Fruit fly (Drosophila melanogaster) whole organism, embryonic: ENCODE measurements around the gene sau.
A peak's percentile ranks its signal among the peaks of the same experiment; 100 is the strongest.

ENCODE experiments used
- Blimp-1 ChIP-seq: fragments of 200-800 bp; sonication (Bioruptor generic); optimal IDR thresholded peaks from 3 replicates; lab custom pipeline; 2018; ENCODE audit warnings: missing biosample characterization, missing genetic modification characterization, mild to moderate bottlenecking, moderate library complexity, missing genetic modification reagents
- CG10565 ChIP-seq: fragments of 200-800 bp; sonication (Bioruptor generic); optimal IDR thresholded peaks from 3 replicates; lab custom pipeline; 2016; ENCODE audit warnings: missing biosample characterization, mild to moderate bottlenecking, missing genetic modification characterization
- CG11504 ChIP-seq: fragments of 200-800 bp; sonication (Bioruptor generic); optimal IDR thresholded peaks from 3 replicates; lab custom pipeline; 2019; ENCODE audit warnings: missing biosample characterization, mild to moderate bottlenecking, missing genetic modification characterization, moderate library complexity
- CG11560 ChIP-seq: fragments of 200-800 bp; sonication (Bioruptor generic); IDR thresholded peaks from 3 replicates; pipeline ENCODE4 v1.3.6; 2022; ENCODE audit warnings: missing biosample characterization, missing genetic modification characterization
- CG11723 ChIP-seq: fragments of 200-800 bp; sonication (Bioruptor generic); optimal IDR thresholded peaks from 2 replicates; lab custom pipeline; 2017; ENCODE audit warnings: missing biosample characterization, mild to moderate bottlenecking, missing genetic modification characterization
- CG12155 ChIP-seq: fragments of 200-800 bp; sonication (Bioruptor generic); optimal IDR thresholded peaks from 3 replicates; lab custom pipeline; 2016; ENCODE audit warnings: missing biosample characterization, missing genetic modification characterization
- CG12942 ChIP-seq: fragments of 200-800 bp; sonication (Bioruptor generic); optimal IDR thresholded peaks from 3 replicates; lab custom pipeline; 2016; ENCODE audit warnings: missing biosample characterization, missing genetic modification characterization
- CG13296 ChIP-seq: fragments of 200-800 bp; sonication (Bioruptor generic); optimal IDR thresholded peaks from 3 replicates; lab custom pipeline; 2018; ENCODE audit warnings: missing biosample characterization, mild to moderate bottlenecking, missing genetic modification characterization
- CG14014 ChIP-seq: fragments of 200-800 bp; sonication (Bioruptor generic); IDR thresholded peaks from 2 replicates; pipeline ENCODE4 v1.3.6; 2022; ENCODE audit warnings: missing biosample characterization, missing genetic modification characterization
- CG15011 ChIP-seq: fragments of 200-800 bp; sonication (Bioruptor generic); optimal IDR thresholded peaks from 3 replicates; lab custom pipeline; 2018; ENCODE audit warnings: missing biosample characterization, mild to moderate bottlenecking, missing genetic modification characterization
- CG17328 ChIP-seq: fragments of 200-800 bp; sonication (Bioruptor generic); IDR thresholded peaks from 2 replicates; pipeline ENCODE4 v1.3.6; 2022; ENCODE audit warnings: missing biosample characterization, missing genetic modification characterization
- CG18476 ChIP-seq: fragments of 200-800 bp; sonication (Bioruptor generic); optimal IDR thresholded peaks from 2 replicates; lab custom pipeline; 2016; ENCODE audit warnings: missing biosample characterization, mild to moderate bottlenecking, missing genetic modification characterization
- CG18764 ChIP-seq: fragments of 200-800 bp; sonication (Bioruptor generic); optimal IDR thresholded peaks from 3 replicates; lab custom pipeline; 2016; ENCODE audit warnings: missing biosample characterization, missing genetic modification characterization
- CG2678 ChIP-seq: fragments of 200-800 bp; sonication (Bioruptor generic); optimal IDR thresholded peaks from 3 replicates; lab custom pipeline; 2019; ENCODE audit warnings: missing biosample characterization, mild to moderate bottlenecking, missing genetic modification characterization, moderate library complexity
- CG4404 ChIP-seq: fragments of 200-800 bp; sonication (Bioruptor generic); IDR thresholded peaks from 2 replicates; pipeline ENCODE4 v1.3.6; 2022; ENCODE audit warnings: missing biosample characterization, missing genetic modification characterization
- CG8290 ChIP-seq, 3 experiments: fragments of 200-800 bp; sonication (Bioruptor generic); optimal IDR thresholded peaks; 2 replicates each; lab custom pipeline; 2016 to 2019; ENCODE audit warnings: missing biosample characterization in 3 of 3, missing genetic modification characterization in 3 of 3, mild to moderate bottlenecking in 2 of 3, moderate library complexity in 1 of 3
- CG9727 ChIP-seq: fragments of 200-800 bp; sonication (Bioruptor generic); optimal IDR thresholded peaks from 3 replicates; lab custom pipeline; 2017; ENCODE audit warnings: missing biosample characterization, mild to moderate bottlenecking, missing genetic modification characterization
- CG9932 ChIP-seq: fragments of 200-800 bp; sonication (Bioruptor generic); IDR thresholded peaks from 2 replicates; pipeline ENCODE4 v1.3.6; 2022; ENCODE audit warnings: missing biosample characterization, missing genetic modification characterization
- Camta ChIP-seq: fragments of 200-800 bp; sonication (Bioruptor generic); optimal IDR thresholded peaks from 2 replicates; lab custom pipeline; 2016; ENCODE audit warnings: missing biosample characterization, missing genetic modification characterization
- D ChIP-seq, 2 experiments: fragments of 200-800 bp in 1 of 2; fragments of >200 bp in 1 of 2; sonication (Bioruptor generic) in 1 of 2; optimal IDR thresholded peaks; 2 replicates in 1 of 2; 3 replicates in 1 of 2; lab custom pipeline; 2017; ENCODE audit warnings: mild to moderate bottlenecking in 1 of 2, missing biosample characterization in 1 of 2, missing genetic modification characterization in 1 of 2, missing genetic modification reagents in 1 of 2
- Doc2 ChIP-seq: fragments of 200-800 bp; sonication (Bioruptor generic); IDR thresholded peaks from 2 replicates; pipeline ENCODE4 v1.3.6; 2022; ENCODE audit warnings: missing biosample characterization, missing genetic modification characterization
- Elba2 ChIP-seq: fragments of 200-800 bp; sonication (Bioruptor generic); optimal IDR thresholded peaks from 3 replicates; lab custom pipeline; 2016; ENCODE audit warnings: missing biosample characterization, missing genetic modification characterization
- Hey ChIP-seq: fragments of 200-800 bp; sonication (Bioruptor generic); optimal IDR thresholded peaks from 3 replicates; lab custom pipeline; 2018; ENCODE audit warnings: missing biosample characterization, mild to moderate bottlenecking, missing genetic modification characterization
- MESR4 ChIP-seq: fragments of 200-800 bp; sonication (Bioruptor generic); optimal IDR thresholded peaks from 2 replicates; lab custom pipeline; 2018; ENCODE audit warnings: missing biosample characterization, mild to moderate bottlenecking, missing genetic modification characterization, moderate library complexity
- NC2β ChIP-seq: fragments of 200-800 bp; sonication (Bioruptor generic); optimal IDR thresholded peaks from 2 replicates; lab custom pipeline; 2016; ENCODE audit warnings: missing biosample characterization, missing genetic modification characterization
- Xrp1 ChIP-seq: fragments of 200-800 bp; sonication (Bioruptor generic); IDR thresholded peaks from 2 replicates; pipeline ENCODE4 v1.3.6; 2022; ENCODE audit warnings: missing biosample characterization, missing genetic modification characterization
- YL-1 ChIP-seq: fragments of 200-800 bp; sonication (Bioruptor generic); optimal IDR thresholded peaks from 3 replicates; lab custom pipeline; 2017; ENCODE audit warnings: missing biosample characterization, mild to moderate bottlenecking, missing genetic modification characterization
- abd-A ChIP-seq: fragments of 200-800 bp; sonication (Bioruptor generic); optimal IDR thresholded peaks from 3 replicates; lab custom pipeline; 2019; ENCODE audit warnings: missing biosample characterization, mild to moderate bottlenecking, missing genetic modification characterization, moderate library complexity
- ash1 ChIP-seq: fragments of 200-800 bp; sonication (Bioruptor generic); optimal IDR thresholded peaks from 2 replicates; lab custom pipeline; 2018; ENCODE audit warnings: missing biosample characterization, mild to moderate bottlenecking, missing genetic modification characterization
- cas ChIP-seq: fragments of 200-800 bp; sonication (Bioruptor generic); IDR thresholded peaks from 2 replicates; pipeline ENCODE4 v1.3.6; 2022; ENCODE audit warnings: missing biosample characterization, missing genetic modification characterization
- crc ChIP-seq: fragments of 200-800 bp; sonication (Bioruptor generic); optimal IDR thresholded peaks from 2 replicates; lab custom pipeline; 2016; ENCODE audit warnings: missing biosample characterization, missing genetic modification characterization
- ftz-f1 ChIP-seq: fragments of 200-800 bp; sonication (Bioruptor generic); optimal IDR thresholded peaks from 2 replicates; lab custom pipeline; 2016; ENCODE audit warnings: missing biosample characterization, missing genetic modification characterization
- grau ChIP-seq: fragments of 200-800 bp; optimal IDR thresholded peaks from 3 replicates; lab custom pipeline; 2019; ENCODE audit warnings: missing biosample characterization, mild to moderate bottlenecking, missing genetic modification characterization, moderate library complexity
- insv ChIP-seq, 2 experiments: fragments of 200-800 bp; sonication (Bioruptor generic); optimal IDR thresholded peaks; 3 replicates each; lab custom pipeline; 2016 to 2018; ENCODE audit warnings: missing biosample characterization in 2 of 2, missing genetic modification characterization in 2 of 2
- inv ChIP-seq: fragments of 200-800 bp; sonication (Bioruptor generic); IDR thresholded peaks from 2 replicates; pipeline ENCODE4 v1.3.6; 2022; ENCODE audit warnings: missing biosample characterization, missing genetic modification characterization; ENCODE audit not compliant: partially characterized antibody
- kay ChIP-seq: fragments of 200-800 bp; sonication (Bioruptor generic); optimal IDR thresholded peaks from 2 replicates; lab custom pipeline; 2016; ENCODE audit warnings: missing biosample characterization, missing genetic modification characterization
- ken ChIP-seq: fragments of 200-800 bp; sonication (Bioruptor generic); IDR thresholded peaks from 3 replicates; pipeline ENCODE4 v1.3.6; 2022; ENCODE audit warnings: missing biosample characterization, missing genetic modification characterization
- klu ChIP-seq: fragments of 200-800 bp; sonication (Bioruptor generic); IDR thresholded peaks from 2 replicates; pipeline ENCODE4 v1.3.6; 2022; ENCODE audit warnings: missing biosample characterization, missing genetic modification characterization
- pho ChIP-seq: fragments of 200-800 bp; sonication (Bioruptor generic); optimal IDR thresholded peaks from 2 replicates; lab custom pipeline; 2016; ENCODE audit warnings: missing biosample characterization, missing genetic modification characterization
- pita ChIP-seq: fragments of 200-800 bp; sonication (Bioruptor generic); optimal IDR thresholded peaks from 2 replicates; lab custom pipeline; 2017; ENCODE audit warnings: missing biosample characterization, mild to moderate bottlenecking, missing genetic modification characterization
- sisA ChIP-seq: fragments of 200-800 bp; sonication (Bioruptor generic); IDR thresholded peaks from 2 replicates; pipeline ENCODE4 v1.3.6; 2022; ENCODE audit warnings: missing biosample characterization, missing genetic modification characterization
- ssp ChIP-seq: fragments of 200-800 bp; sonication (Bioruptor generic); IDR thresholded peaks from 2 replicates; pipeline ENCODE4 v1.3.6; 2022; ENCODE audit warnings: missing biosample characterization, missing genetic modification characterization
- sug ChIP-seq: fragments of 200-800 bp; optimal IDR thresholded peaks from 2 replicates; lab custom pipeline; 2019; ENCODE audit warnings: missing biosample characterization, mild to moderate bottlenecking, missing genetic modification characterization, moderate library complexity
- tin ChIP-seq: fragments of 200-800 bp; sonication (Bioruptor generic); optimal IDR thresholded peaks from 3 replicates; lab custom pipeline; 2016; ENCODE audit warnings: missing biosample characterization, missing genetic modification characterization
- tll ChIP-seq, 2 experiments: fragments of 200-800 bp in 1 of 2; fragments of >200 bp in 1 of 2; sonication (Bioruptor generic) in 1 of 2; optimal IDR thresholded peaks; 2 replicates each; lab custom pipeline; 2017 to 2019; ENCODE audit warnings: missing biosample characterization in 2 of 2, missing genetic modification characterization in 2 of 2, mild to moderate bottlenecking in 1 of 2, moderate library complexity in 1 of 2
- vvl ChIP-seq: fragments of 200-800 bp; sonication (Bioruptor generic); IDR thresholded peaks from 2 replicates; pipeline ENCODE4 v1.3.6; 2022; ENCODE audit warnings: missing biosample characterization, missing genetic modification characterization
- wor ChIP-seq: fragments of 200-800 bp; sonication (Bioruptor generic); IDR thresholded peaks from 2 replicates; pipeline ENCODE4 v1.3.6; 2022; ENCODE audit warnings: missing biosample characterization, missing genetic modification characterization
- zf30C ChIP-seq: fragments of 200-800 bp; sonication (Bioruptor generic); optimal IDR thresholded peaks from 3 replicates; lab custom pipeline; 2018; ENCODE audit warnings: missing biosample characterization, mild to moderate bottlenecking, missing genetic modification characterization

sau gene

dm6 chr2L:2202018-2202852, 23.9 kb upstream of the sau start (continued):
- peak; percentile 97 for TF ChIP-seq Elba2 (GFP tag; lab: Kevin White, UChicago)
- TF ChIP-seq CG12942, result peak; percentile 98
- TF ChIP-seq CG12155 (GFP tag; lab: Kevin White, UChicago), result peak; percentile 93
- TF ChIP-seq CG4404 (GFP tag; lab: Robert Waterston, UW), result peak; percentile 99
- TF ChIP-seq cas, result peak; percentile 79
- peak; percentile 86 for TF ChIP-seq CG11560 (tag; lab: Robert Waterston, UW)
- peak; percentile 86 for TF ChIP-seq Doc2 (GFP tag; lab: Robert Waterston, UW)
- TF ChIP-seq Blimp-1 (GFP tag; lab: Kevin White, UChicago), result peak; percentile 99
- peak; percentile 99 for TF ChIP-seq sisA
- peak; percentile 96 for TF ChIP-seq crc (GFP tag; lab: Kevin White, UChicago)
- TF ChIP-seq CG8290 (GFP tag; optimal IDR thresholded peaks at IDR 0.05; lab: Kevin White, UChicago), result peak; percentile 99
- TF ChIP-seq CG8290 (tag; optimal IDR thresholded peaks at IDR 0.05; lab: Kevin White, UChicago), result peak; percentile 95 to 98
- TF ChIP-seq ssp, result peak; percentile 94
- peak; percentile 95 for TF ChIP-seq CG15011 (GFP tag; lab: Kevin White, UChicago)
- peak; percentile 96 for TF ChIP-seq CG10565
- TF ChIP-seq pho (GFP tag; lab: Kevin White, UChicago), result peak; percentile 84
- TF ChIP-seq CG11504 (tag; lab: Kevin White, UChicago), result peak; percentile 98
- peak; percentile 60 to 61 for TF ChIP-seq insv (GFP tag; optimal IDR thresholded peaks at IDR 0.05; lab: Kevin White, UChicago)
- peak; percentile 99 for TF ChIP-seq NC2β (GFP tag; lab: Kevin White, UChicago)
- peak; percentile 82 for TF ChIP-seq CG13296 (GFP tag; lab: Kevin White, UChicago)
- TF ChIP-seq CG9932, result no peak
- peak; percentile 89 for TF ChIP-seq klu (GFP tag; lab: Robert Waterston, UW)
- peak; percentile 83 for TF ChIP-seq ftz-f1 (GFP tag; lab: Kevin White, UChicago)
- TF ChIP-seq MESR4 (GFP tag; lab: Kevin White, UChicago), result peak; percentile 75
- TF ChIP-seq CG18764 (GFP tag; lab: Kevin White, UChicago), result peak; percentile 98
- TF ChIP-seq CG14014 (GFP tag; lab: Robert Waterston, UW), result peak; percentile 96
- peak; percentile 100 for TF ChIP-seq CG9727 (GFP tag; lab: Kevin White, UChicago)
- TF ChIP-seq Camta (GFP tag; lab: Kevin White, UChicago), result peak; percentile 99
- TF ChIP-seq CG17328 (GFP tag; lab: Robert Waterston, UW), result peak; percentile 100
- peak; percentile 98 for TF ChIP-seq CG2678
- TF ChIP-seq ken (GFP tag; lab: Robert Waterston, UW), result peak; percentile 99
- TF ChIP-seq inv, result peak; percentile 51; the same call in 1 of the 2 replicates
- TF ChIP-seq CG11723 (GFP tag; lab: Kevin White, UChicago), result peak; percentile 97
- peak; percentile 99 for TF ChIP-seq tin
- TF ChIP-seq abd-A (tag; lab: Kevin White, UChicago), result peak; percentile 51
- TF ChIP-seq zf30C (GFP tag; lab: Kevin White, UChicago), result peak; percentile 3
- peak; percentile 98 for TF ChIP-seq CG18476 (GFP tag; lab: Kevin White, UChicago)
- TF ChIP-seq kay (GFP tag; lab: Kevin White, UChicago), result peak; percentile 98
- TF ChIP-seq tll (GFP tag; optimal IDR thresholded peaks at IDR 0.05; lab: Kevin White, UChicago), result peak in 1 of 2 experiments; percentile 90
- peak; percentile 99 for TF ChIP-seq wor (GFP tag; lab: Robert Waterston, UW)
- peak; percentile 97 for TF ChIP-seq grau (tag; lab: Kevin White, UChicago)
- TF ChIP-seq vvl (GFP tag; lab: Robert Waterston, UW), result peak; percentile 100
- no peak for TF ChIP-seq pita (GFP tag; lab: Kevin White, UChicago)
- TF ChIP-seq Hey (tag; lab: Kevin White, UChicago), result peak; percentile 65
- peak; percentile 69 for TF ChIP-seq sug (tag; lab: Kevin White, UChicago)
- peak; percentile 23 for TF ChIP-seq ash1
- no peak for TF ChIP-seq D (optimal IDR thresholded peaks at IDR 0.05; lab: Kevin White, UChicago)
- TF ChIP-seq D (GFP tag; optimal IDR thresholded peaks at IDR 0.05; lab: Kevin White, UChicago), result peak; percentile 100
- TF ChIP-seq YL-1 (GFP tag; lab: Kevin White, UChicago), result peak; percentile 94
- TF ChIP-seq Xrp1, result peak; percentile 100
